Fruit fly (Drosophila melanogaster) S2 (cell line): ENCODE data around the gene PDCD-5.

Experiments
- CG8478 ChIP-seq: fragments of >200 bp; optimal IDR thresholded peaks from 2 replicates; lab custom pipeline; 2018
- CTCF ChIP-seq, 2 experiments: fragments of >200 bp; optimal IDR thresholded peaks; 2 replicates each; lab custom pipeline; 2018

DNA sequence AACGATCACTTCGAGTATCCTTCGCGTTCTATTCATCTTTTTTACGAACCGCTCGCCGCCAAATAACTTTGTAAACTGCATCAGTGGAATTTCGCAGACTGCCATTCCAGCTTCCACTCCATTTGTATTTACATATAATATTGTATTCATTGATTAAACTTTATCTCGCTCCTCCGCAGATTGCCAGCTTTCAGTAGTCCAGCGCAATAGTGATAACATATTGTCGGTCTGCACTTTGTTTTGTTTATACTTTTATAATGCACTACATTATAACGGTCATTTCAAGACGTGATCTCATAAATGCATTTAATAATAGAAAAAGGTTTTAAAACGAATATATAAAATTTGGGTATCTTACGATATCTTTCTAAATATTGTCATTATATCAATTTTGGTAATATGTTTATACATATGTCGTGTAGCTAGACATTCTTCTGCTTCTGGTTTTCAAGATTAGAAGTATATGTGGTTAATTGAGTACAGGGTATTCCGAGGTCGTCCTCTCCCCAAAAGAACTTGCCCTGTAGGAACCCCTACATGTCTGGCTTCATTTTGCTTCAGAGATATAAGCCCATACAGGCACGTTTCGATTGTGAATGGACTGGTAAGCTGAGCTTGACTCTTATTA lies 36.4 kb upstream of the PDCD-5 start, which contains the start of gene CG4950:
- no peak for TF ChIP-seq CG8478 (lab: Kevin White, UChicago)
- TF ChIP-seq CTCF (optimal IDR thresholded peaks at IDR 0.05; lab: Kevin White, UChicago) = no peak
